Fruit fly (Drosophila melanogaster) whole organism: ENCODE results near the gene CG34266.

Experiments used
- CG8478 ChIP-seq: fragments of >200 bp; optimal IDR thresholded peaks from 2 replicates; lab custom pipeline; 2018; ENCODE audit warnings: inconsistent platforms
- Dll ChIP-seq: fragments of >200 bp; optimal IDR thresholded peaks from 2 replicates; lab custom pipeline; 2017
- EcR ChIP-seq, 2 experiments: fragments of >200 bp; optimal IDR thresholded peaks; 2 replicates each; lab custom pipeline; 2017; ENCODE audit warnings: missing biosample characterization in 2 of 2, missing genetic modification characterization in 2 of 2, missing genetic modification reagents in 2 of 2
- pan ChIP-seq: fragments of >200 bp; optimal IDR thresholded peaks from 2 replicates; lab custom pipeline; 2017
- psq ChIP-seq: fragments of >200 bp; optimal IDR thresholded peaks from 2 replicates; lab custom pipeline; 2017
- usp ChIP-seq: fragments of >200 bp; optimal IDR thresholded peaks from 2 replicates; lab custom pipeline; 2017; ENCODE audit warnings: missing biosample characterization, missing genetic modification characterization, mixed read lengths

DNA sequence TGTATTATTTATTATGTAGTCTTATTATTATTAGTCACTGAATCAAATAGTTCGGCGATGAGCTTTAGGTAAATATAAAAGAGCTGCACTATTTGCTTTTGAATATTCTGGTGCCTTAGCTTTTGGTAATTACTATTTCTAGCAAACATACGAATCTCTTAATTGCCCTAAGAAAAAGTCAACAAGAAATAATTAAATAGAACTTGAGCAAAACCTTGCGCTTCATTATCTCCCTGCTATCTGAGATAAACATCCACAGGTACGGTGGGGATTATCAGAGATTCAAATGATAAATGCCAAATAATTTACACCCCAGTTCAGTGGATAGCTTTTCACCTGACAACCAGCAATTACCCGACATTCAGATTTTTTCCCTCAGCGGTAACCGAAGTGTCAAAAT, 8.4 kb downstream of the CG34266 start:
- no peak for TF ChIP-seq usp (GFP tag; lab: Kevin White, UChicago)
- no peak for TF ChIP-seq CG8478 (lab: Kevin White, UChicago)
- no peak for TF ChIP-seq Dll (lab: Kevin White, UChicago)
- no peak for TF ChIP-seq EcR (GFP tag; optimal IDR thresholded peaks at IDR 0.05; lab: Kevin White, UChicago)
- TF ChIP-seq psq = no peak
- no peak for TF ChIP-seq pan
